Fruit fly (Drosophila melanogaster) ovary, adult (tissue): Measurements from ENCODE around the gene CG13384.

Experiments used
- CG17801 ChIP-seq: fragments of 200-800 bp; optimal IDR thresholded peaks from 2 replicates; lab custom pipeline; 2019; ENCODE audit warnings: missing biosample characterization, mild to moderate bottlenecking, missing genetic modification characterization, moderate library complexity; ENCODE audit not compliant: partially characterized antibody

CG13384 gene

dm6 chr2L:8384108-8384601, at the start of gene CG13384, which contains the start of gene Dad1:
CG13384 (plus strand) TSS chr2L:8384455.
Dad1 (minus strand) TSS chr2L:8384137.
- TF ChIP-seq CG17801 (GFP tag; lab: Kevin White, UChicago): peak; percentile 98

dm6 chr2L:8334705-8335104, 49.5 kb upstream of the CG13384 start:
- no peak for TF ChIP-seq CG17801 (GFP tag; lab: Kevin White, UChicago)

- no peak for TF ChIP-seq CG17801 (GFP tag; lab: Kevin White, UChicago)
Measured at dm6 chr2L:8338039-8338438, 46.2 kb upstream of the CG13384 start, which contains the start of gene witty. witty (plus strand) TSS chr2L:8338287.

- TF ChIP-seq CG17801 (GFP tag; lab: Kevin White, UChicago): no peak
Measured at dm6 chr2L:8339751-8340349, 44.4 kb upstream of the CG13384 start.

dm6 chr2L:8342395-8342794, 41.9 kb upstream of the CG13384 start, which contains the start of gene CG14273:
CG14273 (plus strand) TSS chr2L:8342695.
- no peak for TF ChIP-seq CG17801 (GFP tag; lab: Kevin White, UChicago)

dm6 chr2L:8344536-8344935, 39.7 kb upstream of the CG13384 start:
- TF ChIP-seq CG17801 (GFP tag; lab: Kevin White, UChicago): no peak

- no peak for TF ChIP-seq CG17801 (GFP tag; lab: Kevin White, UChicago)
Measured at dm6 chr2L:8346260-8346659, 38.0 kb upstream of the CG13384 start, which contains the start of gene CG7778. CG7778 (plus strand) TSS chr2L:8346620.

dm6 chr2L:8350560-8351171, 33.6 kb upstream of the CG13384 start:
- no peak for TF ChIP-seq CG17801 (GFP tag; lab: Kevin White, UChicago)

dm6 chr2L:8351333-8351732, 32.9 kb upstream of the CG13384 start:
- TF ChIP-seq CG17801 (GFP tag; lab: Kevin White, UChicago): no peak

dm6 chr2L:8351864-8352263, 32.4 kb upstream of the CG13384 start, which contains the start of gene Mur29B:
Mur29B (plus strand) TSS chr2L:8352187.
- no peak for TF ChIP-seq CG17801 (GFP tag; lab: Kevin White, UChicago)

dm6 chr2L:8355419-8355818, 28.8 kb upstream of the CG13384 start:
- no peak for TF ChIP-seq CG17801 (GFP tag; lab: Kevin White, UChicago)

dm6 chr2L:8361204-8361952, 22.9 kb upstream of the CG13384 start:
- peak; percentile 89 for TF ChIP-seq CG17801 (GFP tag; lab: Kevin White, UChicago)

- peak; percentile 63 for TF ChIP-seq CG17801 (GFP tag; lab: Kevin White, UChicago)
Measured at dm6 chr2L:8362273-8362954, 21.8 kb upstream of the CG13384 start, which contains the start of gene CG7627. CG7627 (minus strand) TSS chr2L:8362469.

dm6 chr2L:8362955-8363285, 21.3 kb upstream of the CG13384 start:
- TF ChIP-seq CG17801 (GFP tag; lab: Kevin White, UChicago): no peak
